Worm (Caenorhabditis elegans) whole organism, L2 larva: ENCODE measurements around the gene mul-1.
"Not testable (repeated sequence)": the region's sequence is repeated elsewhere in the genome, so short reads cannot be mapped to it uniquely, and the experiment has no call there.

ENCODE experiments used
- Y55F3AM.14 ChIP-seq: fragments of 200-800 bp; sonication (Bioruptor generic); optimal IDR thresholded peaks from 2 replicates; lab custom pipeline; 2018; ENCODE audit warnings: mild to moderate bottlenecking, missing genetic modification characterization, missing compliant biosample characterization
- ZK546.5 ChIP-seq: sonication (generic microtip); optimal IDR thresholded peaks from 2 replicates; lab custom pipeline; 2017; ENCODE audit warnings: missing biosample characterization, missing genetic modification characterization
- aly-2 ChIP-seq: fragments of 150-350 bp; optimal IDR thresholded peaks from 2 replicates; lab custom pipeline; 2014; ENCODE audit warnings: missing biosample characterization, missing genetic modification characterization
- blmp-1 ChIP-seq: sonication (generic microtip); optimal IDR thresholded peaks from 2 replicates; lab custom pipeline; 2017; ENCODE audit warnings: missing genetic modification characterization, mild to moderate bottlenecking, missing compliant biosample characterization, antibody characterized with exemption, moderate library complexity; ENCODE audit not compliant: insufficient read depth
- ceh-16 ChIP-seq: fragments of 150-350 bp; optimal IDR thresholded peaks from 2 replicates; lab custom pipeline; 2014; ENCODE audit warnings: missing biosample characterization, missing genetic modification characterization
- crh-2 ChIP-seq: sonication (generic microtip); optimal IDR thresholded peaks from 2 replicates; lab custom pipeline; 2017; ENCODE audit warnings: missing biosample characterization, missing genetic modification characterization
- dmd-4 ChIP-seq: sonication (generic microtip); optimal IDR thresholded peaks from 2 replicates; lab custom pipeline; 2017; ENCODE audit warnings: missing biosample characterization, missing genetic modification characterization
- elt-3 ChIP-seq: sonication (generic microtip); optimal IDR thresholded peaks from 2 replicates; lab custom pipeline; 2017; ENCODE audit warnings: missing biosample characterization, missing genetic modification characterization
- fos-1 ChIP-seq: fragments of 150-350 bp; optimal IDR thresholded peaks from 2 replicates; lab custom pipeline; 2014; ENCODE audit warnings: missing biosample characterization, missing genetic modification characterization
- lin-11 ChIP-seq: fragments of 150-350 bp; sonication (generic microtip); optimal IDR thresholded peaks from 2 replicates; lab custom pipeline; 2014; ENCODE audit warnings: missing biosample characterization, missing genetic modification characterization, inconsistent platforms, mixed read lengths
- lsy-2 ChIP-seq, 2 experiments: fragments of 150-350 bp in 1 of 2; sonication (generic microtip) in 1 of 2; optimal IDR thresholded peaks; 2 replicates each; lab custom pipeline; 2014 to 2017; ENCODE audit warnings: missing biosample characterization in 2 of 2, missing genetic modification characterization in 2 of 2
- mab-5 ChIP-seq: fragments of 150-350 bp; optimal IDR thresholded peaks from 2 replicates; lab custom pipeline; 2014; ENCODE audit warnings: missing biosample characterization, missing genetic modification characterization
- mbf-1 ChIP-seq: sonication (generic microtip); optimal IDR thresholded peaks from 2 replicates; lab custom pipeline; 2017; ENCODE audit warnings: missing biosample characterization, missing genetic modification characterization
- nhr-21 ChIP-seq: fragments of 150-350 bp; optimal IDR thresholded peaks from 2 replicates; lab custom pipeline; 2014; ENCODE audit warnings: missing biosample characterization, missing genetic modification characterization
- nhr-23 ChIP-seq: fragments of 150-350 bp; optimal IDR thresholded peaks from 2 replicates; lab custom pipeline; 2014; ENCODE audit warnings: missing biosample characterization, missing genetic modification reagents, missing genetic modification characterization
- nhr-237 ChIP-seq: fragments of 150-350 bp; optimal IDR thresholded peaks from 2 replicates; lab custom pipeline; 2014; ENCODE audit warnings: missing biosample characterization, missing genetic modification characterization
- nhr-25 ChIP-seq: fragments of 150-350 bp; sonication (generic microtip); optimal IDR thresholded peaks from 3 replicates; lab custom pipeline; 2014; ENCODE audit warnings: missing biosample characterization, missing genetic modification characterization
- nhr-77 ChIP-seq: fragments of 150-350 bp; optimal IDR thresholded peaks from 2 replicates; lab custom pipeline; 2014; ENCODE audit warnings: missing biosample characterization, missing genetic modification characterization
- sem-4 ChIP-seq: fragments of 150-350 bp; optimal IDR thresholded peaks from 2 replicates; lab custom pipeline; 2014; ENCODE audit warnings: missing biosample characterization, missing genetic modification reagents, missing genetic modification characterization
- skn-1 ChIP-seq: sonication (generic microtip); optimal IDR thresholded peaks from 2 replicates; lab custom pipeline; 2017; ENCODE audit warnings: missing biosample characterization, missing genetic modification characterization
- sma-3 ChIP-seq: sonication (generic microtip); optimal IDR thresholded peaks from 2 replicates; lab custom pipeline; 2016; ENCODE audit warnings: missing genetic modification reagents, missing genetic modification characterization, missing compliant biosample characterization
- sma-9 ChIP-seq, 2 experiments: fragments of 150-350 bp in 1 of 2; sonication (generic microtip) in 1 of 2; optimal IDR thresholded peaks; 2 replicates each; lab custom pipeline; 2014 to 2016; ENCODE audit warnings: missing genetic modification characterization in 2 of 2, mild to moderate bottlenecking in 1 of 2, missing biosample characterization in 1 of 2, missing compliant biosample characterization in 1 of 2, missing genetic modification reagents in 1 of 2, moderate library complexity in 1 of 2
- snpc-4 ChIP-seq: fragments of 150-350 bp; optimal IDR thresholded peaks from 2 replicates; lab custom pipeline; 2014; ENCODE audit warnings: missing biosample characterization, missing genetic modification characterization
- unc-55 ChIP-seq: fragments of 150-350 bp; sonication (generic microtip); optimal IDR thresholded peaks from 3 replicates; lab custom pipeline; 2014; ENCODE audit warnings: missing biosample characterization, missing genetic modification reagents, missing genetic modification characterization
- ztf-1 ChIP-seq: fragments of 200-800 bp; sonication (Bioruptor generic); conservative IDR thresholded peaks from 2 replicates; pipeline ENCODE4 v1.3.6; 2022; ENCODE audit warnings: missing genetic modification characterization, missing compliant biosample characterization
- ztf-4 ChIP-seq: fragments of 150-350 bp; optimal IDR thresholded peaks from 2 replicates; lab custom pipeline; 2014; ENCODE audit warnings: missing biosample characterization, missing genetic modification characterization

mul-1 gene

DNA sequence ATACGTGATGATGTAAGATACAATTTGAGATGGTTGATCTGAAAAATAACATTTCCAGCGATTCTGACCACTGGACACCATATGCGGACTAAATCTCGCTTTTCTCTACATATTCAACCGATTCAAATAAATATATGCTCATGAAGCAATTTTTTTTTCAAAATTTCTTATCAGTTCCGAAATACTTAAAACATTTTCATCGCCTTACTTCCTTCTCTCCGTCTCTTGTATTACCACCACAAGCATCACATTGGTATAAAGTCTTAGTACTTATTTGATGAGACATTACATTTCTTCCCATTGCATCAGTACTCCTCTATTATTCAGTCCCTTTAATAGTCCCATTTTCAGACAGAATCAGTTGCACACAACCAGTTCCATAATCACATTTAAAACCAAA is 31.7 kb upstream of the mul-1 start, which contains the start of gene K08D10.14:
K08D10.14 (plus strand) TSS at position 301 of the 400 bp plus-strand sequence.
- TF ChIP-seq fos-1 (tag; lab: Kevin White, UChicago): peak; percentile 0
- no peak for TF ChIP-seq sem-4 (tag; lab: Kevin White, UChicago)

DNA sequence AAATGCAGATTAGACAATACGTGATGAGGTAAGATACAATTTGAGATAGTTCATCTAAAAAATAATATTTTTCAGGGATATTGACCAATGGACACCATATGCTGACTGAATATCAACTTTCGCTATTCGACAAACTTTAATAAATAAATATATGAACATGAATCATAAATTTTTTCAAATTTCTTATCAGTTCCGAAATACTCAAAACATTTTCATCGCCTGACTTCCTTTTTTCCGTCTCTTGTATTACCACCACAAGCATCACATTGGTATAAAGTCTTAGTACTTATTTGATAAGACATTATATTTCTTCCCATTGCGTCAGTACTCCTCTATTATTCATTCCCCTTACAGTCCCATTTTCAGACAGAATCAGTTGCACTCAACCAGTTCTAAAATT is 29.2 kb upstream of the mul-1 start, which contains the start of the genes K08D10.10 and R07C12.1:
K08D10.10 (plus strand) TSS at position 93 of the 400 bp plus-strand sequence.
R07C12.1 (plus strand) TSS at position 314 of the 400 bp plus-strand sequence.
- TF ChIP-seq fos-1 (tag; lab: Kevin White, UChicago): peak; percentile 69
- TF ChIP-seq lin-11 (tag; lab: Kevin White, UChicago): no peak
- TF ChIP-seq, all 48 proteins: peak for 1

- TF ChIP-seq nhr-77 (tag; lab: Kevin White, UChicago) (no peak), ZK546.5 (tag; lab: Kevin White, UChicago) (no peak), nhr-23 (tag; lab: Kevin White, UChicago) (no peak), ztf-4 (tag; lab: Kevin White, UChicago) (no peak), fos-1 (tag; lab: Kevin White, UChicago) (peak; percentile 9), nhr-21 (no peak)
Observed at ce11 chrIV:4150138-4150537, 27.2 kb upstream of the mul-1 start.

DNA sequence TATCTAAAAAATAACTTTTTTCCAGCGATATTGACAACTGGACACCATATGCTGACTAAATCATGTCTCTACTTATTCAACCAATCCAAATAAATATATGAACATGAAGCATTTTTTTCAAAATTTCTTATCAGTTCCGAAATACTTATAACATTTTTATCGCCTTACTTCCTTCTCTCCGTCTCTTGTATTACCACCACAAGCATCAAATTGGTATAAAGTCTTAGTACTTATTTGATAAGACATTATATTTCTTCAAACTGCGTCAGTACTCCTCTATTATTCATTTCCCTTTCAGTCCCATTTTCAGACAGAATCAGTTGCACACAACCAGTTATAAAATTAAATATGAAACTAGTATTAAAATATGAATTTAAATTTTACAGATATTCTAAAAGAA is 24.9 kb upstream of the mul-1 start:
- TF ChIP-seq fos-1 (tag; lab: Kevin White, UChicago) (peak; percentile 91), crh-2 (tag; lab: Kevin White, UChicago) (no peak)
- TF ChIP-seq, all 48 proteins: peak for 1

DNA sequence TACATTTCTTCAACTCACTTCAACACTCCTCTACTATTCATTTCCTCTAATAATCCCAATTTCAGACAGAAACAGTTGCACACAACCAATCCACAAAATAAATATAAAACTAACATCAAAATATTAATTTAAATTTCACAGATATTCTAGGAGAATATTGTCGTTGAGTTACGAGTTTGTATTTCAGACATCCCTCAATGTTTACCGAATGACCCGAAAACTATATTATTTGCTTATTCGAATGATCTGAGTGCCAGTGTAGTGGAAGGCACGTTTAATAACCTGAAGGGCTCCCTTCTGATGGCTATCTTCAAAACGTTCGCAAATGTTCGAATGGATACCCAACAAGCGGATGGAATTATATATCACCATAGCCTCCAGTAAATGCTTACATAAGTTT is 21.8 kb upstream of the mul-1 start, which contains the start of gene R07C12.3:
R07C12.3 (plus strand) TSS at position 301 of the 400 bp plus-strand sequence.
- TF ChIP-seq mbf-1 (tag; lab: Kevin White, UChicago): no peak
- no peak for TF ChIP-seq dmd-4 (tag; lab: Kevin White, UChicago)

ce11 chrIV:4142986-4143385 is 20.0 kb upstream of the mul-1 start, which contains the start of gene F49F1.12:
F49F1.12 (minus strand) TSS chrIV:4143086.
- TF ChIP-seq sma-9 (GFP tag; optimal IDR thresholded peaks at IDR 0.05; lab: Kevin White, UChicago); sma-9 (tag; optimal IDR thresholded peaks at IDR 0.05; lab: Kevin White, UChicago); ceh-16 (tag; lab: Kevin White, UChicago); sma-3 (GFP tag; lab: Kevin White, UChicago): not testable (repeated sequence)

- TF ChIP-seq blmp-1 (no peak), lsy-2 (tag; optimal IDR thresholded peaks at IDR 0.05; lab: Kevin White, UChicago) (no peak), nhr-237 (tag; lab: Kevin White, UChicago) (no peak), snpc-4 (no peak), nhr-25 (tag; lab: Kevin White, UChicago) (no peak), skn-1 (tag; lab: Kevin White, UChicago) (no peak), ztf-1 (GFP tag; lab: Robert Waterston, UW) (no peak), Y55F3AM.14 (GFP tag; lab: Kevin White, UChicago) (no peak), fos-1 (tag; lab: Kevin White, UChicago) (no peak), mbf-1 (tag; lab: Kevin White, UChicago) (no peak), aly-2 (tag; lab: Kevin White, UChicago) (no peak), ZK546.5 (tag; lab: Kevin White, UChicago) (no peak), sma-9 (GFP tag; optimal IDR thresholded peaks at IDR 0.05; lab: Kevin White, UChicago) (no peak), sma-9 (tag; optimal IDR thresholded peaks at IDR 0.05; lab: Kevin White, UChicago) (no peak), sem-4 (tag; lab: Kevin White, UChicago) (no peak), unc-55 (GFP tag; lab: Kevin White, UChicago) (no peak), elt-3 (no peak), mab-5 (tag; lab: Kevin White, UChicago) (no peak)
Observed at ce11 chrIV:4141311-4141710, 18.3 kb upstream of the mul-1 start, which contains the start of gene F49F1.11. F49F1.11 (minus strand) TSS chrIV:4141411.
